Fruit fly (Drosophila melanogaster): ENCODE data around the gene CG5937.

DNA sequence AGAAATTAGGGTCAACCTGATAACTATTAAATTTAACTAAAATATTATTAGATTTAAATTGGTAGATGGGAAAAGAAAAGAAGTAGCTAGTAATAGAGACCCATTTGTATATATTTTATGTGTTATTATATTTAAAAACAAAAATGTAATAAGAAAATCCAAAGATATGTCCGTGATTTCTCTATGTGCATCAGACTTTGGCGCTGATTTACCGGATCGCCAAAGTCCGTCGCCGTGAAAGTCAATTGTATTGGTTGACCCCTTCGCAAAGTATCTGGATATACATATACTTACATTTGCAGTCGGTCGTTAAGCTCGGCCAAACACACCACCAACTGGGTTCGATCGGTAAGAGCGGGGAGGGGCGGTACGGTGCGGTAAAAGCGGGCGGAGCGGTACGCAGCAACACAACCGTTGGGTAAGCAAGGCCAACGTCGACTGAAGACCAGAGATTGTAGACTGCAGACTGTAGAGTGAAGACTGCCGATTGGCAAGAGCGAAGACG lies 37.3 kb downstream of the CG5937 start:
- no peak for TF ChIP-seq ttk (optimal IDR thresholded peaks at IDR 0.05)
- TF ChIP-seq Sin3A (optimal IDR thresholded peaks at IDR 0.05), result no peak

All from Kc167 (cell line).